Worm (Caenorhabditis elegans) whole organism, mixed stage, embryonic: Measurements from ENCODE around the gene T02H6.8.

Experiments
- nhr-12 ChIP-seq: fragments of 150-350 bp; optimal IDR thresholded peaks from 2 replicates; lab custom pipeline; 2014; ENCODE audit warnings: missing biosample characterization, missing genetic modification characterization
- pha-4 ChIP-seq: fragments of 150-350 bp; optimal IDR thresholded peaks from 2 replicates; lab custom pipeline; 2018; ENCODE audit warnings: missing biosample characterization, missing genetic modification reagents, missing genetic modification characterization

- TF ChIP-seq nhr-12 (tag; lab: Kevin White, UChicago) (no peak), pha-4 (tag; lab: Kevin White, UChicago) (no peak)
These were observed 2.1 kb upstream of the T02H6.8 start, which contains the start of gene T02H6.9 for ce11 chrII:678581-678980.
